Worm (Caenorhabditis elegans) whole organism, L4 larva: ENCODE measurements around the gene C15F1.2.

ENCODE experiments used
- F49E8.2 ChIP-seq: sonication (generic microtip); optimal IDR thresholded peaks from 2 replicates; lab custom pipeline; 2016; ENCODE audit warnings: missing compliant biosample characterization, mild to moderate bottlenecking, missing genetic modification characterization, borderline replicate concordance
- ZK337.2 ChIP-seq: fragments of 200-800 bp; sonication (Bioruptor generic); IDR thresholded peaks from 2 replicates; pipeline ENCODE4 v1.3.6; 2022; ENCODE audit warnings: missing genetic modification reagents, missing genetic modification characterization, missing compliant biosample characterization
- ama-1 ChIP-seq: fragments of 150-350 bp; optimal IDR thresholded peaks from 2 replicates; lab custom pipeline; 2014; ENCODE audit warnings: inconsistent platforms, mixed read lengths
- ceh-28 ChIP-seq: fragments of 150-350 bp; optimal IDR thresholded peaks from 2 replicates; lab custom pipeline; 2014; ENCODE audit warnings: missing biosample characterization, missing genetic modification reagents, missing genetic modification characterization
- ceh-44 ChIP-seq: fragments of 200-800 bp; sonication (Bioruptor generic); IDR thresholded peaks from 2 replicates; pipeline ENCODE4 v1.3.6; 2022; ENCODE audit warnings: missing genetic modification reagents, missing genetic modification characterization, missing compliant biosample characterization
- dmd-9 ChIP-seq: fragments of 200-800 bp; sonication (Bioruptor generic); IDR thresholded peaks from 2 replicates; pipeline ENCODE4 v1.3.6; 2022; ENCODE audit warnings: missing genetic modification reagents, missing genetic modification characterization, missing compliant biosample characterization
- lin-39 ChIP-seq: fragments of 150-350 bp; optimal IDR thresholded peaks from 2 replicates; lab custom pipeline; 2014; ENCODE audit warnings: missing biosample characterization, missing genetic modification reagents, missing genetic modification characterization
- lir-3 ChIP-seq: sonication (generic microtip); optimal IDR thresholded peaks from 2 replicates; lab custom pipeline; 2016; ENCODE audit warnings: mild to moderate bottlenecking, missing genetic modification characterization, missing compliant biosample characterization
- snpc-1.2 ChIP-seq: fragments of 200-800 bp; sonication (Bioruptor generic); IDR thresholded peaks from 2 replicates; pipeline ENCODE4 v1.3.6; 2022; ENCODE audit warnings: missing genetic modification reagents, missing genetic modification characterization, missing compliant biosample characterization
- unc-130 ChIP-seq: sonication (generic microtip); optimal IDR thresholded peaks from 2 replicates; lab custom pipeline; 2016; ENCODE audit warnings: missing genetic modification reagents, missing genetic modification characterization, missing compliant biosample characterization
- unc-62 ChIP-seq, 3 experiments: fragments of 150-350 bp in 1 of 3; sonication (generic microtip); optimal IDR thresholded peaks in 2 of 3; peaks in 1 of 3; 1 replicate in 1 of 3; 2 replicates in 2 of 3; lab custom pipeline; 2014 to 2017; ENCODE audit warnings: missing biosample characterization in 3 of 3, missing genetic modification characterization in 3 of 3, missing genetic modification reagents in 3 of 3, missing genotype in 1 of 3
- ztf-11 ChIP-seq: fragments of 150-350 bp; optimal IDR thresholded peaks from 2 replicates; lab custom pipeline; 2014; ENCODE audit warnings: missing biosample characterization, missing genetic modification characterization

ce11 chrII:6937057-6937456 lies 42.7 kb upstream of the C15F1.2 start:
- TF ChIP-seq F49E8.2, result no peak
- TF ChIP-seq lir-3 (tag; lab: Kevin White, UChicago), result no peak
- TF ChIP-seq ztf-11 (tag; lab: Kevin White, UChicago), result no peak
- TF ChIP-seq unc-130, result no peak
- TF ChIP-seq snpc-1.2, result no peak
- TF ChIP-seq ZK337.2 (GFP tag; lab: Robert Waterston, UW), result no peak
- TF ChIP-seq dmd-9 (GFP tag; lab: Robert Waterston, UW), result no peak
- TF ChIP-seq ama-1 (lab: Kevin White, UChicago), result no peak
- no peak for TF ChIP-seq ceh-44
- no peak for TF ChIP-seq ceh-28
- no peak for TF ChIP-seq unc-62 (GFP tag; optimal IDR thresholded peaks at IDR 0.05 in 1 of 2; lab: Kevin White, UChicago)
- no peak for TF ChIP-seq unc-62 (tag; optimal IDR thresholded peaks at IDR 0.05; lab: Kevin White, UChicago)
- TF ChIP-seq lin-39 (tag; lab: Kevin White, UChicago), result no peak
